Fruit fly (Drosophila melanogaster) whole organism: Measurements from ENCODE around the gene TBC1D23.

ENCODE experiments used
- CG8478 ChIP-seq: fragments of >200 bp; optimal IDR thresholded peaks from 2 replicates; lab custom pipeline; 2018; ENCODE audit warnings: inconsistent platforms
- Dll ChIP-seq: fragments of >200 bp; optimal IDR thresholded peaks from 2 replicates; lab custom pipeline; 2017
- pan ChIP-seq: fragments of >200 bp; optimal IDR thresholded peaks from 2 replicates; lab custom pipeline; 2017
- psq ChIP-seq: fragments of >200 bp; optimal IDR thresholded peaks from 2 replicates; lab custom pipeline; 2017
- usp ChIP-seq: fragments of >200 bp; optimal IDR thresholded peaks from 2 replicates; lab custom pipeline; 2017; ENCODE audit warnings: missing biosample characterization, missing genetic modification characterization, mixed read lengths

- TF ChIP-seq usp (GFP tag; lab: Kevin White, UChicago) (no peak), Dll (lab: Kevin White, UChicago) (no peak), pan (no peak), CG8478 (lab: Kevin White, UChicago) (no peak), psq (lab: Kevin White, UChicago) (no peak)
These were observed 48.4 kb downstream of the TBC1D23 start, which contains the start of gene CG4896 for dm6 chr2L:1177522-1177921.
